Fruit fly (Drosophila melanogaster) Kc167 (cell line): ENCODE results near the gene CG12320.

ENCODE experiments used
- h ChIP-seq: fragments of >200 bp; optimal IDR thresholded peaks from 3 replicates; lab custom pipeline; 2018; ENCODE audit warnings: missing external identifiers
- insv ChIP-seq: fragments of >200 bp; optimal IDR thresholded peaks from 3 replicates; lab custom pipeline; 2018; ENCODE audit warnings: missing external identifiers
- psq ChIP-seq: fragments of >200 bp; optimal IDR thresholded peaks from 2 replicates; lab custom pipeline; 2017; ENCODE audit warnings: missing external identifiers
- ttk ChIP-seq: sonication (Bioruptor generic); optimal IDR thresholded peaks from 2 replicates; lab custom pipeline; 2017; ENCODE audit warnings: missing external identifiers

DNA sequence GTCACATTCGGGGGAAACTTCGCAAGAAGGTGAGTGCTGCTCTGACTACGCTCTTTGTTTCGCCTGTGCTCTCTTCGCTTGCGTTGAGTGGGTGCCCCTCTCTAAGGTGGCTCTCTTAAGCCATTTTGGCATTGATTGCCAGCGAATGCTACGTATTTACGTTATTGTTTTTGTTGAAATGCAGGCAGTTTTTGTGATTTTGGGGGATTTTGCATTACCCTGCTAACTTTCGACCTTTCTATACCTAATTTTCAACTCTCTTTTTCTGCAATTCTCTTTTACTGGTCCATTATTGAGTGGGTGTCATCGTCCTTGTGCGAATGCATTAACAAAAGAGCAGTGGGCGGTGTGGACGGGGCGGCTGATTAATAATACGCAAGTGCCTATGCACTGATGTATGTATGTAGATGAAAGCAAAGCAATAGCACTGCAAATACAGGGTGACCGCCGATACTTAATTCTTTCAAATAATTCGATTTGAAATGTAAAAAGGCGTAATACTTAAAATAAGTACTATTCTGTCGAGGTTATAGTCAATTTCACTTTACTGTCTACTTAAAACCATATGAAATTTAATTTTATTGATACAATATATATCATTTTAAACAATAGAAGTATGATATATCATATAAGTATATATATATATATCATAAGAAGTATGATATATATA is 22.7 kb upstream of the CG12320 start:
- TF ChIP-seq ttk (no peak), h (lab: Kevin White, UChicago) (no peak), insv (no peak), psq (lab: Kevin White, UChicago) (no peak)
